Fruit fly (Drosophila melanogaster) whole organism, adult: ENCODE data around the gene CG14431.

Source experiments
- CG11617 ChIP-seq: fragments of 200-800 bp; sonication (Bioruptor generic); optimal IDR thresholded peaks from 2 replicates; lab custom pipeline; 2017; ENCODE audit warnings: mild to moderate bottlenecking, missing biosample characterization, missing genetic modification reagents, missing genetic modification characterization
- CG12768 ChIP-seq: fragments of 200-800 bp; sonication (Bioruptor generic); optimal IDR thresholded peaks from 2 replicates; lab custom pipeline; 2017; ENCODE audit warnings: missing biosample characterization, missing genetic modification characterization, mild to moderate bottlenecking, moderate library complexity, missing genetic modification reagents
- CG14711 ChIP-seq: fragments of 200-800 bp; sonication (Bioruptor generic); optimal IDR thresholded peaks from 2 replicates; lab custom pipeline; 2018; ENCODE audit warnings: missing biosample characterization, mild to moderate bottlenecking, missing genetic modification characterization, moderate library complexity
- CG1620 ChIP-seq: fragments of 200-800 bp; sonication (Bioruptor generic); optimal IDR thresholded peaks from 2 replicates; lab custom pipeline; 2016; ENCODE audit warnings: missing biosample characterization, missing genetic modification characterization
- CG33017 ChIP-seq: fragments of 200-800 bp; sonication (Bioruptor generic); optimal IDR thresholded peaks from 2 replicates; lab custom pipeline; 2018; ENCODE audit warnings: missing biosample characterization, mild to moderate bottlenecking, missing genetic modification characterization, moderate library complexity
- CG5204 ChIP-seq: fragments of 200-800 bp; sonication (Bioruptor generic); optimal IDR thresholded peaks from 2 replicates; lab custom pipeline; 2016; ENCODE audit warnings: missing biosample characterization, missing genetic modification characterization
- CG7045 ChIP-seq: fragments of 200-800 bp; sonication (Bioruptor generic); optimal IDR thresholded peaks from 2 replicates; lab custom pipeline; 2017; ENCODE audit warnings: missing biosample characterization, mild to moderate bottlenecking, missing genetic modification characterization
- CG7101 ChIP-seq: fragments of 200-800 bp; sonication (Bioruptor generic); optimal IDR thresholded peaks from 2 replicates; lab custom pipeline; 2018; ENCODE audit warnings: missing biosample characterization, mild to moderate bottlenecking, missing genetic modification characterization, moderate library complexity
- Clk ChIP-seq: fragments of 200-800 bp; sonication (Bioruptor generic); optimal IDR thresholded peaks from 2 replicates; lab custom pipeline; 2017; ENCODE audit warnings: missing biosample characterization, missing genetic modification characterization
- Crg-1 ChIP-seq: fragments of 200-800 bp; sonication (Bioruptor generic); optimal IDR thresholded peaks from 2 replicates; lab custom pipeline; 2016; ENCODE audit warnings: missing biosample characterization, missing genetic modification characterization
- Hr96 ChIP-seq: fragments of 200-800 bp; sonication (Bioruptor generic); optimal IDR thresholded peaks from 2 replicates; lab custom pipeline; 2016; ENCODE audit warnings: missing biosample characterization, missing genetic modification characterization
- Mnt ChIP-seq: fragments of 200-800 bp; sonication (Bioruptor generic); optimal IDR thresholded peaks from 2 replicates; lab custom pipeline; 2016; ENCODE audit warnings: missing biosample characterization, mild to moderate bottlenecking, missing genetic modification characterization
- bab1 ChIP-seq: fragments of 200-800 bp; sonication (Bioruptor generic); optimal IDR thresholded peaks from 3 replicates; lab custom pipeline; 2019; ENCODE audit warnings: missing biosample characterization, mild to moderate bottlenecking, missing genetic modification characterization, moderate library complexity
- cic ChIP-seq: fragments of 200-800 bp; sonication (Bioruptor generic); optimal IDR thresholded peaks from 2 replicates; lab custom pipeline; 2017; ENCODE audit warnings: missing biosample characterization, mild to moderate bottlenecking, missing genetic modification characterization, moderate library complexity
- cnc ChIP-seq, 2 experiments: fragments of >200 bp; optimal IDR thresholded peaks; 2 replicates each; lab custom pipeline; 2017
- kay ChIP-seq: fragments of 200-800 bp; sonication (Bioruptor generic); peaks from one replicate; lab custom pipeline; 2016; ENCODE audit warnings: missing biosample characterization, missing genetic modification characterization, borderline replicate concordance
- ovo ChIP-seq: fragments of 200-800 bp; sonication (Bioruptor generic); optimal IDR thresholded peaks from 2 replicates; lab custom pipeline; 2016; ENCODE audit warnings: missing biosample characterization, missing genetic modification characterization
- pad ChIP-seq: fragments of 200-800 bp; sonication (Bioruptor generic); optimal IDR thresholded peaks from 3 replicates; lab custom pipeline; 2017; ENCODE audit warnings: missing biosample characterization, missing genetic modification characterization, mild to moderate bottlenecking, moderate library complexity, missing genetic modification reagents
- tj ChIP-seq: fragments of 200-800 bp; sonication (Bioruptor generic); optimal IDR thresholded peaks from 3 replicates; lab custom pipeline; 2017; ENCODE audit warnings: missing biosample characterization, mild to moderate bottlenecking, missing genetic modification characterization, moderate library complexity
- toe ChIP-seq: fragments of 200-800 bp; sonication (Bioruptor generic); optimal IDR thresholded peaks from 2 replicates; lab custom pipeline; 2016; ENCODE audit warnings: missing biosample characterization, missing genetic modification characterization

Gene CG14431

DNA sequence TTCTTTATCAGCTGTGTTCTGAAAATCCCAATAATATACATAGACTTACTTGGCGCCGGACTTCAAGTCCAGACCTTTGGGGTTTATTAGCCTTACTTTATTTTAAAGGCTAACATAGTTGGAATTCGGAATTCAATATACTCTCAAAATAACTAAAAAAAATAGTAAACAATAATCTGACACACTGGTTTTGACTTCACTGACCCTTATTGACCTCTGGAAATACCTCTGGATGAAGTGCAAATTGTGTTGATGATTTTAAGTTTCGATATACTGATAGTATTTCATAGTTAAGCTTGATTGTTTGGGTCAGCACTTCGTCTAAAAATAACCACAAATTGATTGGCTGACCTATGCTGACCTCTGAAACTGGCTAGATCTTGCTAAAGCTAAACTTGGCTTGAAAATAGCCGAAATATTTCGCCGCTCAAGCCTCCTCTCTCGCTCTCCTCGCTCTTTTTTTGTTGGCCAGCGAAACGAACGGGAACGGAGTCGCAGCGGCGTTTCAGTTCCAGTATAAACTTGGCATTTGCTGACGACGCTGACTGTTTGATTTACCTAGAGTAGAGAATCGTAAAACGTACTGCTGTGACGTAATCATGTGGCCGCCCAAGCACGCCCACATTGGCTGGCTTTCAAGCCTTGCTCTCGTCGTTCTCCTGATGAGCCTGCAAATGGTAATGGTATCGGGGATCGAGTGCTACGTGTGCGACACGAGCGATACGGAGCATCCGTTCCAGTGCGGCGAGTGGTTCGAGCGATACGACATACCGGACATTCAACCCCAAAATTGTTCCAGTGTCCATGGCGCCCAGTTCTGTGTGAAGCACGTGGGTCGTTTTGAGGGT, 78.1 kb downstream of the CG14431 start, which contains the start of gene bou:
Gene bou (plus strand): TSS at position 507 of the 848 bp plus-strand sequence.
- no peak for TF ChIP-seq cic (GFP tag; lab: Kevin White, UChicago)
- peak; percentile 77 for TF ChIP-seq tj (GFP tag; lab: Kevin White, UChicago)
- TF ChIP-seq Mnt (GFP tag; lab: Kevin White, UChicago), result no peak
- peak; percentile 52 for TF ChIP-seq ovo (GFP tag; lab: Kevin White, UChicago)

DNA sequence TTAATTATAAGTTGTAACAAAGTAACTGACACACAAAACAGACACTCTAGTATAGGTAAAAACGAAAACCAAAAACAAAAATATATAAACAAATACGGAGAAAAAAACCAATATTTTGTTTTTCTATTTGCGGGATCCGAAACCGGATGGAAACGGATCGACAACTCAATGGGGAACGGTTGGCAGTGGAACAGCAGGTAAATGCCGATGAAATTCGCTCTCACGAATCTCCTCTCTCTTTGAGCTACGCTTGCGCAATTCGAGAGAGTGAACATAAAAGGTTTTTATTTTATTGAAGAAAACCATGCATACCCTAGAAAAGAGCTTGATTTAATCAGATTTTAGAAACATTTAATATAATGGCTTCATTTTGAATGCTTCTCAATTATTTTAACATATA, 79.0 kb downstream of the CG14431 start:
- TF ChIP-seq Crg-1 (GFP tag; lab: Kevin White, UChicago) (no peak), CG7101 (tag; lab: Kevin White, UChicago) (no peak), CG14711 (no peak), cnc (optimal IDR thresholded peaks at IDR 0.05; lab: Kevin White, UChicago) (no peak), bab1 (GFP tag; lab: Kevin White, UChicago) (no peak), Clk (GFP tag; lab: Kevin White, UChicago) (no peak), cic (GFP tag; lab: Kevin White, UChicago) (no peak), Hr96 (no peak), CG12768 (no peak), tj (GFP tag; lab: Kevin White, UChicago) (no peak), CG7045 (GFP tag; lab: Kevin White, UChicago) (no peak), Mnt (GFP tag; lab: Kevin White, UChicago) (no peak)

DNA sequence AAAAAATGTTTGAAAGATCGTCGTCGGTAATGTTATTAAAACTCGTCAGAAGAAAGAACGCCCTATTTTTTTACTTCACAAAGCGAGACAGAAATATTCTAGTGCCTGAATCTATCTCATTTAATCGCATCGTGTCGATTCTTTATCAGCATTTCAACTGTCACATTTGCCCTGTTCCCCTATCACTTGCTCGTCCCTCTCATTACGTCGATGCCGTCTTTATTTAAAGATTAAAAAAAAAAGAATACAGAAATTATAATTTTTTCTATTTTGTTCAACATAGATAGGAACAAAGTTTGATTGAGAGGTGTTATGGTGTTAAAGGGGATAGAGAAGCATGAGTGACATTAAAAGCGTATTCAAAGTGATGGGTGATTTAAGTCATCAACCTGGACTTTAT, 80.0 kb downstream of the CG14431 start:
- no peak for TF ChIP-seq CG5204
- TF ChIP-seq CG11617 (GFP tag; lab: Kevin White, UChicago), result no peak
- no peak for TF ChIP-seq tj (GFP tag; lab: Kevin White, UChicago)
- no peak for TF ChIP-seq CG7045 (GFP tag; lab: Kevin White, UChicago)

DNA sequence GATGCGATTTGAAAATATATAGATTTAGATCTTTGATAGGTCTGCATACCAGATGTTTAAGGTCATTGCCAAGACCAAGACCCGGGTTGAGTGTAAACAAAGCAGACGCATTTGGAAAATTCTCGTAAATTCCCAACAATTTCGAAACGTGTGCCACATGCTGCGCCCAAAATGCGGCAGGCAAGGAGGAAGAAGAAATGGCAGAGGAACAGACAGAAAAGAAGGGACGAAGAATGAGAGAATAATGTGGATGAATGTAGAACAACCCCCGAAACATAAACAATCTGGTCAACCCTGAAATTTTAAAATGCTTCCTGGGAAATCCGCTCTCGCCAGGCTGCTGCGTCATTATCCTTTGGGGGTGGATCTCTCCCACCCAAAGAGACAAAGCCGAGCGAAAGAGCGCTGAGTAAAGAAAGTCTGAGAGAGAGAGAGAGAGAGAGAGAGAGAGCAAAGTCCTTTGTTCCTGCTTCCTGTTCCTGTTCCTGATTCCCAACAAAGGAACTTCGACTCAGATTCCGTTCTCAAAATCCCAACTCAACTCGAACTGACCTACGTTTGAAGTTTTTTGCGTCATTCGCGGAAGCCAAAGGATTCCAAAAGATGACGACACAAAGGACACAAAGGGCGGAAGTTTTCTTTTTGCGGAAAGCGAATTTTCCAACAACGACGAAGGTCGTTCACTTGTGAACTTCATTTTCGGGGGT, 80.7 kb downstream of the CG14431 start:
- TF ChIP-seq Crg-1 (GFP tag; lab: Kevin White, UChicago) (no peak), tj (GFP tag; lab: Kevin White, UChicago) (no peak), CG33017 (tag; lab: Kevin White, UChicago) (no peak)

DNA sequence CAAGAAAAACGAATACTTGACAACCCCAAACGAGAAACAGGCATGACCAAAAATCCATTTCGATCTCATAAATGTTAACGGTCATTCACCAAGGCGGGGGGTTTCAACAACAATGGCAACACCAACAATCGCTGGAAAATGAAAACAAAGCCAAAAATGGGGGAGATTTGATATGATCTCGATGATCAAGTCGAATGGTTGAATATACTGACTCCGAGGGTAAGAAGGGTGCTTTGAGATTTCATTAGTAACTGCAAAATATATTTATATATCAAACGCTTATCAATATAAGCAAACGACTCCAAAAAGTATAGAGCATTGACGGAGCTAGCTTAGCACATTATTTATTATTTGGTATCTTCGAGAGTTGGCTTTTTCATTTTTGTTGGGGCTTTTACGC, 82.0 kb downstream of the CG14431 start:
- no peak for TF ChIP-seq Mnt (GFP tag; lab: Kevin White, UChicago)
- no peak for TF ChIP-seq kay (GFP tag; lab: Kevin White, UChicago)
- no peak for TF ChIP-seq ovo (GFP tag; lab: Kevin White, UChicago)
- TF ChIP-seq CG33017 (tag; lab: Kevin White, UChicago), result no peak
- no peak for TF ChIP-seq CG5204
- no peak for TF ChIP-seq CG11617 (GFP tag; lab: Kevin White, UChicago)
- no peak for TF ChIP-seq CG14711
- no peak for TF ChIP-seq pad (GFP tag; lab: Kevin White, UChicago)
- TF ChIP-seq CG7101 (tag; lab: Kevin White, UChicago), result no peak
- no peak for TF ChIP-seq Clk (GFP tag; lab: Kevin White, UChicago)
- no peak for TF ChIP-seq Hr96
- TF ChIP-seq CG12768, result no peak
- no peak for TF ChIP-seq cic (GFP tag; lab: Kevin White, UChicago)
- no peak for TF ChIP-seq toe (GFP tag; lab: Kevin White, UChicago)
- TF ChIP-seq tj (GFP tag; lab: Kevin White, UChicago), result no peak
- no peak for TF ChIP-seq Crg-1 (GFP tag; lab: Kevin White, UChicago)
- TF ChIP-seq cnc (optimal IDR thresholded peaks at IDR 0.05; lab: Kevin White, UChicago), result no peak

DNA sequence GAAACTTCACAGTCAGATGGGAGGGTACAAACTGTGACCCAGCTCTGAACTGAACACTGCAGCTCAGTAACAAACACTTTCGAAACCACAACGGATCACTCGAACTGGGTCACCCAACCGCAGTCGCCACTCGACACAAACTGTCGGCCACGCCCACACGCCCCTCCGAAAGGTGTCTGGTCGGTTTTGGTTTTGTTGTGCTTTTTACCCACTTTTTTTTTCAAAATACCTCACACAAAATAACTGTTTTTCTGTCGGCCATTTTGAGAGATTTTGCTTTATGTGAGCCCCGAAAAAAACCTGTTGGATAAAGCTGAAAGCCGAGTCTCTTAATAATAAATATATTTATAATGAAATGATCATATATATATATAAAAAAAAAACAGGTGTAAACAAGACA, 83.2 kb downstream of the CG14431 start, which contains the start of gene ogre:
Gene ogre (minus strand): TSS at position 33 of the 400 bp plus-strand sequence.
- no peak for TF ChIP-seq CG5204

DNA sequence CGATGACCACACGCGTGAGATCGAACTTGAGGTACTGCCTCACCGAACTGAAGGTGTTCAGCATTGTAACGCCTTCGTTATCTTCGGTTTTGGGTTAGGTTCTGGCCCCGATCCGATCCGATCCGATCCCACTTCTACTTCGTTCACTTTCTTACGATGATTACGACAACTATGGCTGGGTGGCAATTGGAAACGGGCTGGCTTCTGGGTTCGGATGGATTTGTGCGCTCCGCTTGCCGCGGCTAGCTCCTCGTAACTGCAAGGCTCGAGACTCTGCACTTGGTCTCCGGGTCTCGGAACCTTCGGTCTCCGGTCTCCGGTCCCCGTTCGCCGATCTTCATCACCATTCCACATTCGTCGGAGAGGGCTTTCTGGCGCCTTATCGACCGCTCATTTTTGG, 85.3 kb downstream of the CG14431 start, which contains the start of gene Inx7:
Gene Inx7 (minus strand): TSS at position 263 of the 400 bp plus-strand sequence.
- TF ChIP-seq CG1620 (GFP tag; lab: Kevin White, UChicago) (no peak), CG7101 (tag; lab: Kevin White, UChicago) (no peak), Crg-1 (GFP tag; lab: Kevin White, UChicago) (no peak), CG7045 (GFP tag; lab: Kevin White, UChicago) (no peak), CG33017 (tag; lab: Kevin White, UChicago) (no peak), CG11617 (GFP tag; lab: Kevin White, UChicago) (no peak), CG14711 (no peak), Mnt (GFP tag; lab: Kevin White, UChicago) (no peak), CG5204 (no peak), pad (GFP tag; lab: Kevin White, UChicago) (no peak), cic (GFP tag; lab: Kevin White, UChicago) (no peak), Hr96 (no peak), CG12768 (no peak)
